Fruit fly (Drosophila melanogaster): ENCODE results near the gene CG13603.

- no peak for TF ChIP-seq CG10348 (GFP tag; IDR thresholded peaks at IDR 0.05)
- no peak for TF ChIP-seq Snoo (tag; optimal IDR thresholded peaks at IDR 0.05)
- no peak for TF ChIP-seq D1 (tag; optimal IDR thresholded peaks at IDR 0.05)
- no peak for TF ChIP-seq EcR (GFP tag; optimal IDR thresholded peaks at IDR 0.05)
- no peak for TF ChIP-seq CG34367 (tag; optimal IDR thresholded peaks at IDR 0.05)
- TF ChIP-seq rn (GFP tag; IDR thresholded peaks at IDR 0.05): no peak
- no peak for TF ChIP-seq Pif1B (GFP tag; optimal IDR thresholded peaks at IDR 0.05)
- TF ChIP-seq CG12605 (GFP tag; IDR thresholded peaks at IDR 0.05): no peak
Observed at dm6 chr3R:23991364-23991763, 5.0 kb upstream of the CG13603 start.

Data from whole organism, pupa.